Fruit fly (Drosophila melanogaster): ENCODE results near the gene tzn.
A peak's percentile ranks its signal among the peaks of the same experiment; 100 is the strongest.

Gene tzn

DNA sequence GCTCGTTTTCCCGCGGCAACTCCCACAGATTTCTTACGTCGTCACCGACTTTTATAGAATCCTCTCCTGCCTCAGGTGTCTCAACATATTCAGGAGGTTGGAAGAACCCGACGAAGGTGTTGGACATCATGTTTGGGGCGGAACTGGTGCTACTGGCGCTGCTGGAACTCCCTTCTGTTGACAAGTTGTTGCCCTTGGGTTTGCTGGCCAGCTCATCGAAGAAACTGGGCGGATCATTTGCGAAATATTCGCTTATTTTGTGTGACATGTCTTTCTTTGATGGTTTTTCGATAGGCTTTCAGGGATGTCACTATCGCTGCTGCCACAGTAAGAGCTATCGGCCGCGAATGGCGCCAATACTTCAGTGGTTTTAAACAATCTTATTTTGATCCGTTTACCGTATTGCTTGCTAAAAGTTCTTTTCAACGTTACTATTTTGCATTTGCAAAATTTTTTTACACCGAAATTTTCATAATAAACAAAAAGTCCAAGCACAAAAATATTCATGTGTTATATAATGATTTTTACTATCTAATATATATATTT is 10.5 kb upstream of the tzn start, which contains the start of gene CG11396 (continued):
- TF ChIP-seq zen2 (GFP tag; IDR thresholded peaks at IDR 0.05; ENCODE audit: partially characterized antibody) = peak; percentile 94
- TF ChIP-seq E2f2 (GFP tag; IDR thresholded peaks at IDR 0.05) = peak; percentile 98
- peak; percentile 5 for TF ChIP-seq CG9797 (GFP tag; optimal IDR thresholded peaks at IDR 0.05)
- no peak for TF ChIP-seq CG10366 (GFP tag; IDR thresholded peaks at IDR 0.05)
- no peak for TF ChIP-seq croc (GFP tag; conservative IDR thresholded peaks at IDR 0.05)
- peak; percentile 93 for TF ChIP-seq knrl (GFP tag; IDR thresholded peaks at IDR 0.05; ENCODE audit: partially characterized antibody)
- no peak for TF ChIP-seq HmgD (GFP tag; optimal IDR thresholded peaks at IDR 0.05)
- no peak for TF ChIP-seq shn (GFP tag; optimal IDR thresholded peaks at IDR 0.05)
- TF ChIP-seq Ravus (GFP tag; IDR thresholded peaks at IDR 0.05) = no peak
- peak; percentile 4 for TF ChIP-seq CG17186 (GFP tag; optimal IDR thresholded peaks at IDR 0.05)
- no peak for TF ChIP-seq CG33213 (GFP tag; optimal IDR thresholded peaks at IDR 0.05)
- no peak for TF ChIP-seq Oli (tag; optimal IDR thresholded peaks at IDR 0.05)
- TF ChIP-seq Drgx (GFP tag; IDR thresholded peaks at IDR 0.05) = no peak
- TF ChIP-seq sna (GFP tag; IDR thresholded peaks at IDR 0.05; ENCODE audit: partially characterized antibody) = peak; percentile 88
- peak; percentile 90 for TF ChIP-seq vnd (GFP tag; IDR thresholded peaks at IDR 0.05; ENCODE audit: partially characterized antibody)
- TF ChIP-seq Sin3A (optimal IDR thresholded peaks at IDR 0.05) = peak; percentile 43
- TF ChIP-seq Stat92E (GFP tag; optimal IDR thresholded peaks at IDR 0.05) = no peak
- peak; percentile 95 for TF ChIP-seq CG34224 (GFP tag; IDR thresholded peaks at IDR 0.05; ENCODE audit: partially characterized antibody)
- TF ChIP-seq zen (tag; optimal IDR thresholded peaks at IDR 0.05) = no peak
- TF ChIP-seq ind (GFP tag; optimal IDR thresholded peaks at IDR 0.05) = no peak
- no peak for TF ChIP-seq CG14667 (GFP tag; IDR thresholded peaks at IDR 0.05)
- TF ChIP-seq MBD-R2 (GFP tag; IDR thresholded peaks at IDR 0.05) = peak; percentile 57
- no peak for TF ChIP-seq CG12236 (GFP tag; optimal IDR thresholded peaks at IDR 0.05)
- TF ChIP-seq HmgZ (tag; optimal IDR thresholded peaks at IDR 0.05) = peak; percentile 4
- TF ChIP-seq rib (GFP tag; IDR thresholded peaks at IDR 0.05) = 0 out of 2 replicates have a peak, but pooled peaks have one; percentile 14

DNA sequence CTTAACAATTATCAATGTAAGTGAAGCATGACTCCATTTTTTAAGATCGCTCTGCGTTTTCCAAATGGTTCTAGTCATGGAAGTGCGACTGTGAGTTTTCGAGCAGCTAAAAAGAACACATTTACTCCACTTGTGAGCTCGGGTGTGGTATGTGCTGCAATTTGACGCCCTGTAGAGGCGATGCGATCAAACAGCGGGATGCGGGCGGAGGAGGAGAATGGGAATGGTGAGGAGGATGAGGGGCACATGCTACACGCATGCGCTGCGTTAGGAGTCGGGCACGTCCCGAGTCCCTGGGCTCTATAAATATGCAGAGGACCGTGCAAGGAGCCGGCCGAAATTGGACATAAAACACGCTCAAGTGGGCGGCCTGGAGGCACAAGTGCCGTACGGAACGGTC is 9.1 kb upstream of the tzn start:
- TF ChIP-seq twi (tag; optimal IDR thresholded peaks at IDR 0.05) (peak; percentile 99), CG42726 (GFP tag; IDR thresholded peaks at IDR 0.05; ENCODE audit: partially characterized antibody) (no peak), CG14441 (GFP tag; IDR thresholded peaks at IDR 0.05) (no peak), ATbp (GFP tag; optimal IDR thresholded peaks at IDR 0.05) (no peak), CG12299 (tag; optimal IDR thresholded peaks at IDR 0.05) (no peak), Mad (GFP tag; optimal IDR thresholded peaks at IDR 0.05) (no peak), Gug (GFP tag; IDR thresholded peaks at IDR 0.05) (no peak), ewg (GFP tag; optimal IDR thresholded peaks at IDR 0.05) (peak; percentile 46), CG4282 (GFP tag; optimal IDR thresholded peaks at IDR 0.05) (no peak), Six4 (GFP tag; optimal IDR thresholded peaks at IDR 0.05) (peak; percentile 23), Ets65A (GFP tag) (peak; percentile 30), CG4617 (GFP tag; optimal IDR thresholded peaks at IDR 0.05; ENCODE audit: borderline replicate concordance) (no peak), Ada2b (GFP tag; IDR thresholded peaks at IDR 0.05) (no peak), CG10366 (GFP tag; IDR thresholded peaks at IDR 0.05) (no peak), CG1529 (GFP tag; optimal IDR thresholded peaks at IDR 0.05) (no peak), CG11696 (GFP tag; IDR thresholded peaks at IDR 0.05) (0 out of 2 replicates have a peak, but pooled peaks have one; percentile 23), vnd (GFP tag; IDR thresholded peaks at IDR 0.05; ENCODE audit: partially characterized antibody) (no peak), Hr3 (GFP tag; optimal IDR thresholded peaks at IDR 0.05) (no peak), CG9876 (GFP tag; optimal IDR thresholded peaks at IDR 0.05) (no peak), Lhr (GFP tag; optimal IDR thresholded peaks at IDR 0.05) (no peak), Sry-δ (GFP tag; optimal IDR thresholded peaks at IDR 0.05) (no peak), CG3281 (GFP tag; optimal IDR thresholded peaks at IDR 0.05) (no peak), CG15514 (GFP tag; optimal IDR thresholded peaks at IDR 0.05) (no peak), scrt (GFP tag; optimal IDR thresholded peaks at IDR 0.05) (no peak), Dll (GFP tag; IDR thresholded peaks at IDR 0.05; ENCODE audit: partially characterized antibody) (0 out of 4 replicates have a peak, but pooled peaks have one; percentile 25), HLH4C (GFP tag; IDR thresholded peaks at IDR 0.05; ENCODE audit: partially characterized antibody) (0 out of 3 replicates have a peak, but pooled peaks have one; percentile 30), CG12942 (GFP tag; optimal IDR thresholded peaks at IDR 0.05) (no peak)
